Fruit fly (Drosophila melanogaster) whole organism, embryonic: Measurements from ENCODE around the gene Pgant35A.

Experiments used
- CG10267 ChIP-seq: fragments of 200-800 bp; sonication (Bioruptor generic); optimal IDR thresholded peaks from 2 replicates; lab custom pipeline; 2018; ENCODE audit warnings: missing biosample characterization, mild to moderate bottlenecking, missing genetic modification characterization, moderate library complexity
- CG11085 ChIP-seq: fragments of 200-800 bp; sonication (Bioruptor generic); IDR thresholded peaks from 2 replicates; pipeline ENCODE4 v1.3.6; 2022; ENCODE audit warnings: missing biosample characterization, missing genetic modification characterization
- CG11093 ChIP-seq: fragments of 200-800 bp; sonication (Bioruptor generic); IDR thresholded peaks from 3 replicates; pipeline ENCODE4 v1.3.6; 2022; ENCODE audit warnings: missing biosample characterization, missing genetic modification characterization
- CG12104 ChIP-seq: fragments of 200-800 bp; sonication (Bioruptor generic); optimal IDR thresholded peaks from 3 replicates; lab custom pipeline; 2016; ENCODE audit warnings: missing biosample characterization, missing genetic modification characterization
- CG12236 ChIP-seq: fragments of 200-800 bp; sonication (Bioruptor generic); optimal IDR thresholded peaks from 2 replicates; lab custom pipeline; 2016; ENCODE audit warnings: missing biosample characterization, missing genetic modification characterization
- CG12769 ChIP-seq: fragments of 200-800 bp; sonication (Bioruptor generic); optimal IDR thresholded peaks from 2 replicates; lab custom pipeline; 2019; ENCODE audit warnings: missing biosample characterization, mild to moderate bottlenecking, missing genetic modification characterization, moderate library complexity
- CG13123 ChIP-seq: fragments of 200-800 bp; sonication (Bioruptor generic); optimal IDR thresholded peaks from 2 replicates; lab custom pipeline; 2016; ENCODE audit warnings: missing biosample characterization, missing genetic modification characterization
- CG13775 ChIP-seq: fragments of 200-800 bp; sonication (Bioruptor generic); optimal IDR thresholded peaks from 3 replicates; lab custom pipeline; 2017; ENCODE audit warnings: missing biosample characterization, mild to moderate bottlenecking, missing genetic modification characterization
- CG14050 ChIP-seq: fragments of 200-800 bp; sonication (Bioruptor generic); IDR thresholded peaks from 3 replicates; pipeline ENCODE4 v1.3.6; 2022; ENCODE audit warnings: missing biosample characterization, missing genetic modification characterization
- CG14667 ChIP-seq: fragments of 200-800 bp; sonication (Bioruptor generic); IDR thresholded peaks from 2 replicates; pipeline ENCODE4 v1.3.6; 2022; ENCODE audit warnings: missing biosample characterization, missing genetic modification characterization
- CG14965 ChIP-seq: fragments of 200-800 bp; sonication (Bioruptor generic); optimal IDR thresholded peaks from 2 replicates; lab custom pipeline; 2016; ENCODE audit warnings: missing biosample characterization, missing genetic modification characterization, borderline replicate concordance
- CG15479 ChIP-seq: fragments of 200-800 bp; sonication (Bioruptor generic); optimal IDR thresholded peaks from 3 replicates; lab custom pipeline; 2019; ENCODE audit warnings: missing biosample characterization, mild to moderate bottlenecking, missing genetic modification characterization, moderate library complexity
- CG30020 ChIP-seq: fragments of 200-800 bp; optimal IDR thresholded peaks from 2 replicates; lab custom pipeline; 2019; ENCODE audit warnings: missing biosample characterization, mild to moderate bottlenecking, missing genetic modification characterization, moderate library complexity
- CG32767 ChIP-seq: fragments of 200-800 bp; sonication (Bioruptor generic); IDR thresholded peaks from 2 replicates; pipeline ENCODE4 v1.3.6; 2022; ENCODE audit warnings: missing biosample characterization, missing genetic modification characterization
- CG3281 ChIP-seq: fragments of 200-800 bp; sonication (Bioruptor generic); optimal IDR thresholded peaks from 3 replicates; lab custom pipeline; 2017; ENCODE audit warnings: missing biosample characterization, mild to moderate bottlenecking, missing genetic modification characterization
- CG3407 ChIP-seq: fragments of 200-800 bp; sonication (Bioruptor generic); optimal IDR thresholded peaks from 2 replicates; lab custom pipeline; 2018; ENCODE audit warnings: missing biosample characterization, mild to moderate bottlenecking, missing genetic modification characterization
- CG4820 ChIP-seq: fragments of 200-800 bp; sonication (Bioruptor generic); optimal IDR thresholded peaks from 3 replicates; lab custom pipeline; 2016; ENCODE audit warnings: missing biosample characterization, missing genetic modification characterization
- CG7786 ChIP-seq: fragments of 200-800 bp; sonication (Bioruptor generic); optimal IDR thresholded peaks from 2 replicates; lab custom pipeline; 2016; ENCODE audit warnings: missing biosample characterization, missing genetic modification characterization
- CG8281 ChIP-seq: fragments of 200-800 bp; sonication (Bioruptor generic); optimal IDR thresholded peaks from 2 replicates; lab custom pipeline; 2018; ENCODE audit warnings: missing biosample characterization, mild to moderate bottlenecking, missing genetic modification characterization, moderate library complexity
- CG8765 ChIP-seq: fragments of 200-800 bp; sonication (Bioruptor generic); IDR thresholded peaks from 2 replicates; pipeline ENCODE4 v1.3.6; 2022; ENCODE audit warnings: missing biosample characterization, missing genetic modification characterization
- Doc2 ChIP-seq: fragments of 200-800 bp; sonication (Bioruptor generic); IDR thresholded peaks from 2 replicates; pipeline ENCODE4 v1.3.6; 2022; ENCODE audit warnings: missing biosample characterization, missing genetic modification characterization
- E2f1 ChIP-seq: fragments of 200-800 bp; sonication (Bioruptor generic); IDR thresholded peaks from 2 replicates; pipeline ENCODE4 v1.3.6; 2022; ENCODE audit warnings: missing biosample characterization, missing genetic modification characterization
- Fer2 ChIP-seq: fragments of 200-800 bp; sonication (Bioruptor generic); optimal IDR thresholded peaks from 2 replicates; lab custom pipeline; 2018; ENCODE audit warnings: missing biosample characterization, mild to moderate bottlenecking, missing genetic modification characterization, moderate library complexity
- Hmx ChIP-seq: fragments of 200-800 bp; sonication (Bioruptor generic); optimal IDR thresholded peaks from 2 replicates; lab custom pipeline; 2016; ENCODE audit warnings: missing biosample characterization, missing genetic modification characterization
- Hr39 ChIP-seq: fragments of >200 bp; optimal IDR thresholded peaks from 2 replicates; lab custom pipeline; 2017
- Mad ChIP-seq: fragments of 200-800 bp; sonication (Bioruptor generic); optimal IDR thresholded peaks from 2 replicates; lab custom pipeline; 2016; ENCODE audit warnings: missing biosample characterization, missing genetic modification characterization
- Max ChIP-seq: fragments of 200-800 bp; sonication (Bioruptor generic); optimal IDR thresholded peaks from 2 replicates; lab custom pipeline; 2016; ENCODE audit warnings: missing biosample characterization, mild to moderate bottlenecking, missing genetic modification characterization
- Ptx1 ChIP-seq: fragments of 200-800 bp; sonication (Bioruptor generic); IDR thresholded peaks from 2 replicates; pipeline ENCODE4 v1.3.6; 2022; ENCODE audit warnings: missing biosample characterization, missing genetic modification characterization
- Rfx ChIP-seq: fragments of 200-800 bp; sonication (Bioruptor generic); IDR thresholded peaks from 2 replicates; pipeline ENCODE4 v1.3.6; 2022; ENCODE audit warnings: missing biosample characterization, missing genetic modification characterization
- Side ChIP-seq: fragments of 200-800 bp; sonication (Bioruptor generic); optimal IDR thresholded peaks from 2 replicates; lab custom pipeline; 2016; ENCODE audit warnings: missing biosample characterization, missing genetic modification characterization
- Sox102F ChIP-seq: fragments of 200-800 bp; sonication (Bioruptor generic); optimal IDR thresholded peaks from 2 replicates; lab custom pipeline; 2018; ENCODE audit warnings: missing biosample characterization, mild to moderate bottlenecking, missing genetic modification characterization, moderate library complexity
- Spps ChIP-seq: fragments of 200-800 bp; sonication (Bioruptor generic); optimal IDR thresholded peaks from 2 replicates; lab custom pipeline; 2018; ENCODE audit warnings: missing biosample characterization, mild to moderate bottlenecking, missing genetic modification characterization
- ap ChIP-seq: fragments of 200-800 bp; sonication (Bioruptor generic); IDR thresholded peaks from 2 replicates; pipeline ENCODE4 v1.3.6; 2022; ENCODE audit warnings: missing biosample characterization, missing genetic modification characterization
- bbx ChIP-seq: fragments of 200-800 bp; sonication (Bioruptor generic); IDR thresholded peaks from 2 replicates; pipeline ENCODE4 v1.3.6; 2022; ENCODE audit warnings: missing biosample characterization, missing genetic modification characterization; ENCODE audit not compliant: partially characterized antibody
- btn ChIP-seq: fragments of 200-800 bp; sonication (Bioruptor generic); optimal IDR thresholded peaks from 2 replicates; lab custom pipeline; 2016; ENCODE audit warnings: missing biosample characterization, missing genetic modification characterization
- cato ChIP-seq: fragments of 200-800 bp; sonication (Bioruptor generic); optimal IDR thresholded peaks from 2 replicates; lab custom pipeline; 2016; ENCODE audit warnings: missing biosample characterization, missing genetic modification characterization, borderline replicate concordance
- danr ChIP-seq: fragments of 200-800 bp; sonication (Bioruptor generic); IDR thresholded peaks from 2 replicates; pipeline ENCODE4 v1.3.6; 2022; ENCODE audit warnings: missing biosample characterization, missing genetic modification characterization
- dati ChIP-seq: fragments of 200-800 bp; sonication (Bioruptor generic); IDR thresholded peaks from 2 replicates; pipeline ENCODE4 v1.3.6; 2022; ENCODE audit warnings: missing biosample characterization, missing genetic modification characterization
- dimm ChIP-seq: fragments of 200-800 bp; sonication (Bioruptor generic); IDR thresholded peaks from 2 replicates; pipeline ENCODE4 v1.3.6; 2022; ENCODE audit warnings: missing biosample characterization, missing genetic modification characterization
- ewg ChIP-seq: fragments of 200-800 bp; sonication (Bioruptor generic); optimal IDR thresholded peaks from 3 replicates; lab custom pipeline; 2017; ENCODE audit warnings: mild to moderate bottlenecking, missing biosample characterization, missing genetic modification reagents, missing genetic modification characterization
- gcm ChIP-seq: fragments of 200-800 bp; sonication (Bioruptor generic); optimal IDR thresholded peaks from 2 replicates; lab custom pipeline; 2019; ENCODE audit warnings: missing biosample characterization, mild to moderate bottlenecking, missing genetic modification characterization, moderate library complexity
- grau ChIP-seq: fragments of 200-800 bp; optimal IDR thresholded peaks from 3 replicates; lab custom pipeline; 2019; ENCODE audit warnings: missing biosample characterization, mild to moderate bottlenecking, missing genetic modification characterization, moderate library complexity
- gsb ChIP-seq: fragments of 200-800 bp; sonication (Bioruptor generic); IDR thresholded peaks from 2 replicates; pipeline ENCODE4 v1.3.6; 2022; ENCODE audit warnings: missing biosample characterization, missing genetic modification characterization
- inv ChIP-seq: fragments of 200-800 bp; sonication (Bioruptor generic); IDR thresholded peaks from 2 replicates; pipeline ENCODE4 v1.3.6; 2022; ENCODE audit warnings: missing biosample characterization, missing genetic modification characterization; ENCODE audit not compliant: partially characterized antibody
- kah ChIP-seq: fragments of 200-800 bp; sonication (Bioruptor generic); optimal IDR thresholded peaks from 2 replicates; lab custom pipeline; 2018; ENCODE audit warnings: missing biosample characterization, mild to moderate bottlenecking, missing genetic modification characterization
- mirr ChIP-seq: fragments of 200-800 bp; sonication (Bioruptor generic); optimal IDR thresholded peaks from 3 replicates; lab custom pipeline; 2018; ENCODE audit warnings: missing biosample characterization, mild to moderate bottlenecking, missing genetic modification characterization
- nerfin-2 ChIP-seq: fragments of 200-800 bp; sonication (Bioruptor generic); IDR thresholded peaks from 2 replicates; pipeline ENCODE4 v1.3.6; 2022; ENCODE audit warnings: missing biosample characterization, missing genetic modification characterization; ENCODE audit not compliant: partially characterized antibody
- pb ChIP-seq: fragments of 200-800 bp; sonication (Bioruptor generic); optimal IDR thresholded peaks from 3 replicates; lab custom pipeline; 2016; ENCODE audit warnings: missing biosample characterization, missing genetic modification characterization
- peb ChIP-seq: fragments of 200-800 bp; sonication (Bioruptor generic); IDR thresholded peaks from 2 replicates; pipeline ENCODE4 v1.3.6; 2022; ENCODE audit warnings: missing biosample characterization, missing genetic modification characterization
- so ChIP-seq: fragments of 200-800 bp; sonication (Bioruptor generic); IDR thresholded peaks from 3 replicates; pipeline ENCODE4 v1.3.6; 2022; ENCODE audit warnings: missing biosample characterization, missing genetic modification characterization
- stwl ChIP-seq: fragments of 200-800 bp; sonication (Bioruptor generic); optimal IDR thresholded peaks from 3 replicates; lab custom pipeline; 2018; ENCODE audit warnings: missing biosample characterization, mild to moderate bottlenecking, missing genetic modification characterization, moderate library complexity
- unpg ChIP-seq: fragments of 200-800 bp; sonication (Bioruptor generic); optimal IDR thresholded peaks from 3 replicates; lab custom pipeline; 2018; ENCODE audit warnings: missing biosample characterization, mild to moderate bottlenecking, missing genetic modification characterization, moderate library complexity
- zf30C ChIP-seq: fragments of 200-800 bp; sonication (Bioruptor generic); optimal IDR thresholded peaks from 3 replicates; lab custom pipeline; 2018; ENCODE audit warnings: missing biosample characterization, mild to moderate bottlenecking, missing genetic modification characterization

The Pgant35A gene

DNA sequence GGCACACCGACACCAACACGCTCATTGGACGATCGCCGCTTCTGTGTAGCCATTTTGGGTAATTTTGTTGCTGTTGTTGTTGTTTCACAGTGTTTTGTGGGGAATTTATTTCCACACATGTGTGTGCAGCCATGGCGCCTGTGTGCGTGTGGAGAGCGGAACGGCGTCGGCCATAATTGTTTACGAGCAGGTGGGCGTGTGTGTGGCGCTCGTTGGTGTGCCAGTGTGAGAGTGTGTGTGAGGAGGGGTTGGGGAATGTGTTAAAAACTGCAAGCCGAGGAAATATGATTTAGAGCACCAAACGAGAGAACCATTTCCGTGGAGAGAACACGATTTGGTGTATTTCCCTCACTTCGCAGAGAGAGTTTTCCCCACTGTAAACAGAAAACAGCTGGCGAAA is 51.3 kb downstream of the Pgant35A start (continued):
- no peak for TF ChIP-seq ewg
- TF ChIP-seq so (GFP tag; lab: Robert Waterston, UW): peak; percentile 68; the same call in 1 of the 3 replicates
- no peak for TF ChIP-seq CG7786 (GFP tag; lab: Kevin White, UChicago)
- no peak for TF ChIP-seq zf30C (GFP tag; lab: Kevin White, UChicago)
- peak; percentile 37 for TF ChIP-seq stwl (tag; lab: Kevin White, UChicago)
- no peak for TF ChIP-seq CG15479
- peak; percentile 72 for TF ChIP-seq kah
- TF ChIP-seq grau (tag; lab: Kevin White, UChicago): no peak
- no peak for TF ChIP-seq CG13775
- no peak for TF ChIP-seq unpg (GFP tag; lab: Kevin White, UChicago)
- no peak for TF ChIP-seq peb (GFP tag; lab: Robert Waterston, UW)
- TF ChIP-seq Rfx: peak; percentile 46
- TF ChIP-seq CG14050 (GFP tag; lab: Robert Waterston, UW): no peak
- TF ChIP-seq CG12104: no peak
- no peak for TF ChIP-seq CG8765 (GFP tag; lab: Robert Waterston, UW)
- no peak for TF ChIP-seq gsb
- no peak for TF ChIP-seq CG11085
- TF ChIP-seq Side (GFP tag; lab: Kevin White, UChicago): no peak
- TF ChIP-seq CG8281 (tag; lab: Kevin White, UChicago): no peak
- no peak for TF ChIP-seq pb (GFP tag; lab: Kevin White, UChicago)
- TF ChIP-seq CG3281 (GFP tag; lab: Kevin White, UChicago): no peak
- TF ChIP-seq nerfin-2 (GFP tag; lab: Robert Waterston, UW): 0 out of 2 replicates have a peak, but pooled peaks have one; percentile 11
- no peak for TF ChIP-seq Spps (tag; lab: Kevin White, UChicago)
- TF ChIP-seq cato (GFP tag; lab: Kevin White, UChicago): no peak
- peak; percentile 11; the same call in 1 of the 2 replicates for TF ChIP-seq CG32767 (GFP tag; lab: Robert Waterston, UW)
- no peak for TF ChIP-seq Sox102F (GFP tag; lab: Kevin White, UChicago)
- TF ChIP-seq Hmx (GFP tag; lab: Kevin White, UChicago): no peak
- no peak for TF ChIP-seq Ptx1
- no peak for TF ChIP-seq E2f1 (GFP tag; lab: Robert Waterston, UW)
- no peak for TF ChIP-seq CG13123
- no peak for TF ChIP-seq dimm
- no peak for TF ChIP-seq ap (GFP tag; lab: Robert Waterston, UW)
- TF ChIP-seq CG12236: no peak
- no peak for TF ChIP-seq CG4820 (GFP tag; lab: Kevin White, UChicago)
- peak; percentile 56 for TF ChIP-seq bbx (GFP tag; lab: Robert Waterston, UW)
- peak; percentile 74 for TF ChIP-seq mirr (GFP tag; lab: Kevin White, UChicago)
- no peak for TF ChIP-seq btn (GFP tag; lab: Kevin White, UChicago)
- no peak for TF ChIP-seq CG3407 (GFP tag; lab: Kevin White, UChicago)
- TF ChIP-seq gcm (GFP tag; lab: Kevin White, UChicago): no peak
- TF ChIP-seq danr (GFP tag; lab: Robert Waterston, UW): no peak
- no peak for TF ChIP-seq CG11093 (GFP tag; lab: Robert Waterston, UW)
- no peak for TF ChIP-seq inv (GFP tag; lab: Robert Waterston, UW)
- TF ChIP-seq dati (GFP tag; lab: Robert Waterston, UW): no peak
- TF ChIP-seq CG30020 (tag; lab: Kevin White, UChicago): no peak
- TF ChIP-seq CG14965 (GFP tag; lab: Kevin White, UChicago): no peak
- no peak for TF ChIP-seq Hr39 (lab: Kevin White, UChicago)
- TF ChIP-seq CG14667 (GFP tag; lab: Robert Waterston, UW): no peak
- no peak for TF ChIP-seq Fer2 (tag; lab: Kevin White, UChicago)
- no peak for TF ChIP-seq Max
- TF ChIP-seq Doc2 (GFP tag; lab: Robert Waterston, UW): no peak
- peak; percentile 76 for TF ChIP-seq CG12769 (tag; lab: Kevin White, UChicago)
- no peak for TF ChIP-seq CG10267 (tag; lab: Kevin White, UChicago)
- no peak for TF ChIP-seq Mad (GFP tag; lab: Kevin White, UChicago)
